Fruit fly (Drosophila melanogaster) whole organism, embryonic: Measurements from ENCODE around the gene Pka-C2.
A peak's percentile ranks its signal among the peaks of the same experiment; 100 is the strongest.

Experiments
- B-H1 ChIP-seq: fragments of 200-800 bp; sonication (Bioruptor generic); IDR thresholded peaks from 3 replicates; pipeline ENCODE4 v1.3.6; 2022; ENCODE audit warnings: missing biosample characterization, missing genetic modification characterization
- B-H2 ChIP-seq: fragments of 200-800 bp; sonication (Bioruptor generic); optimal IDR thresholded peaks from 2 replicates; lab custom pipeline; 2018; ENCODE audit warnings: missing biosample characterization, mild to moderate bottlenecking, missing genetic modification characterization
- CG1024 ChIP-seq: fragments of 200-800 bp; sonication (Bioruptor generic); IDR thresholded peaks from 2 replicates; pipeline ENCODE4 v1.3.6; 2022; ENCODE audit warnings: missing biosample characterization, missing genetic modification characterization
- CG14014 ChIP-seq: fragments of 200-800 bp; sonication (Bioruptor generic); IDR thresholded peaks from 2 replicates; pipeline ENCODE4 v1.3.6; 2022; ENCODE audit warnings: missing biosample characterization, missing genetic modification characterization
- CG14441 ChIP-seq: fragments of 200-800 bp; sonication (Bioruptor generic); IDR thresholded peaks from 2 replicates; pipeline ENCODE4 v1.3.6; 2022; ENCODE audit warnings: missing biosample characterization, missing genetic modification characterization
- CG1603 ChIP-seq: fragments of 200-800 bp; sonication (Bioruptor generic); optimal IDR thresholded peaks from 2 replicates; lab custom pipeline; 2019; ENCODE audit warnings: missing biosample characterization, mild to moderate bottlenecking, missing genetic modification characterization, moderate library complexity
- CG17359 ChIP-seq: fragments of 200-800 bp; sonication (Bioruptor generic); optimal IDR thresholded peaks from 3 replicates; lab custom pipeline; 2018; ENCODE audit warnings: missing biosample characterization, mild to moderate bottlenecking, missing genetic modification characterization, moderate library complexity
- CG18262 ChIP-seq: fragments of 200-800 bp; optimal IDR thresholded peaks from 3 replicates; lab custom pipeline; 2019; ENCODE audit warnings: missing biosample characterization, mild to moderate bottlenecking, missing genetic modification characterization, moderate library complexity
- CG2199 ChIP-seq: fragments of 200-800 bp; sonication (Bioruptor generic); IDR thresholded peaks from 3 replicates; pipeline ENCODE4 v1.3.6; 2022; ENCODE audit warnings: missing biosample characterization, missing genetic modification characterization
- CG2678 ChIP-seq: fragments of 200-800 bp; sonication (Bioruptor generic); optimal IDR thresholded peaks from 3 replicates; lab custom pipeline; 2019; ENCODE audit warnings: missing biosample characterization, mild to moderate bottlenecking, missing genetic modification characterization, moderate library complexity
- CG30431 ChIP-seq: fragments of 200-800 bp; sonication (Bioruptor generic); optimal IDR thresholded peaks from 2 replicates; lab custom pipeline; 2017; ENCODE audit warnings: missing biosample characterization, missing genetic modification characterization
- CG31388 ChIP-seq: fragments of 200-800 bp; sonication (Bioruptor generic); optimal IDR thresholded peaks from 2 replicates; lab custom pipeline; 2016; ENCODE audit warnings: missing biosample characterization, missing genetic modification characterization
- CG3407 ChIP-seq: fragments of 200-800 bp; sonication (Bioruptor generic); optimal IDR thresholded peaks from 2 replicates; lab custom pipeline; 2018; ENCODE audit warnings: missing biosample characterization, mild to moderate bottlenecking, missing genetic modification characterization
- CG3995 ChIP-seq: fragments of 200-800 bp; sonication (Bioruptor generic); optimal IDR thresholded peaks from 3 replicates; lab custom pipeline; 2016; ENCODE audit warnings: missing biosample characterization, missing genetic modification characterization
- CG4282 ChIP-seq: fragments of 200-800 bp; sonication (Bioruptor generic); optimal IDR thresholded peaks from 2 replicates; lab custom pipeline; 2016; ENCODE audit warnings: missing biosample characterization, missing genetic modification characterization
- CG4617 ChIP-seq: fragments of 200-800 bp; sonication (Bioruptor generic); optimal IDR thresholded peaks from 3 replicates; lab custom pipeline; 2016; ENCODE audit warnings: missing biosample characterization, missing genetic modification characterization, borderline replicate concordance
- CG6791 ChIP-seq: fragments of 200-800 bp; sonication (Bioruptor generic); IDR thresholded peaks from 3 replicates; pipeline ENCODE4 v1.3.6; 2022; ENCODE audit warnings: missing biosample characterization, missing genetic modification characterization; ENCODE audit not compliant: partially characterized antibody
- CG6854 ChIP-seq: fragments of 200-800 bp; sonication (Bioruptor generic); optimal IDR thresholded peaks from 3 replicates; lab custom pipeline; 2017; ENCODE audit warnings: missing biosample characterization, mild to moderate bottlenecking, missing genetic modification characterization
- CG7987 ChIP-seq: fragments of 200-800 bp; sonication (Bioruptor generic); optimal IDR thresholded peaks from 2 replicates; lab custom pipeline; 2018; ENCODE audit warnings: missing biosample characterization, mild to moderate bottlenecking, missing genetic modification characterization, moderate library complexity
- D19B ChIP-seq: fragments of 200-800 bp; sonication (Bioruptor generic); optimal IDR thresholded peaks from 2 replicates; lab custom pipeline; 2017; ENCODE audit warnings: missing biosample characterization, mild to moderate bottlenecking, missing genetic modification characterization
- Dek ChIP-seq: fragments of 200-800 bp; sonication (Bioruptor generic); optimal IDR thresholded peaks from 3 replicates; lab custom pipeline; 2019; ENCODE audit warnings: missing biosample characterization, mild to moderate bottlenecking, missing genetic modification characterization, moderate library complexity
- Doc3 ChIP-seq: fragments of 200-800 bp; sonication (Bioruptor generic); IDR thresholded peaks from 3 replicates; pipeline ENCODE4 v1.3.6; 2022; ENCODE audit warnings: missing biosample characterization, missing genetic modification characterization; ENCODE audit not compliant: partially characterized antibody
- E2f2 ChIP-seq: fragments of 200-800 bp; sonication (Bioruptor generic); IDR thresholded peaks from 2 replicates; pipeline ENCODE4 v1.3.6; 2022; ENCODE audit warnings: missing biosample characterization, missing genetic modification characterization
- Hand ChIP-seq: fragments of 200-800 bp; sonication (Bioruptor generic); optimal IDR thresholded peaks from 2 replicates; lab custom pipeline; 2017; ENCODE audit warnings: mild to moderate bottlenecking, missing biosample characterization, missing genetic modification reagents, missing genetic modification characterization
- Mes4 ChIP-seq: fragments of 200-800 bp; sonication (Bioruptor generic); optimal IDR thresholded peaks from 2 replicates; lab custom pipeline; 2016; ENCODE audit warnings: missing biosample characterization, missing genetic modification characterization
- NC2α ChIP-seq: fragments of 200-800 bp; sonication (Bioruptor generic); optimal IDR thresholded peaks from 2 replicates; lab custom pipeline; 2016; ENCODE audit warnings: missing biosample characterization, missing genetic modification characterization
- Oaz ChIP-seq: fragments of 200-800 bp; sonication (Bioruptor generic); IDR thresholded peaks from 2 replicates; pipeline ENCODE4 v1.3.6; 2022; ENCODE audit warnings: missing biosample characterization, missing genetic modification characterization
- Pdp1 ChIP-seq, 2 experiments: fragments of 200-800 bp; sonication (Bioruptor generic); optimal IDR thresholded peaks; 3 replicates each; lab custom pipeline; 2016; ENCODE audit warnings: missing biosample characterization in 2 of 2, missing genetic modification characterization in 2 of 2, mild to moderate bottlenecking in 1 of 2, moderate library complexity in 1 of 2
- Side ChIP-seq: fragments of 200-800 bp; sonication (Bioruptor generic); optimal IDR thresholded peaks from 2 replicates; lab custom pipeline; 2016; ENCODE audit warnings: missing biosample characterization, missing genetic modification characterization
- Sox100B ChIP-seq: fragments of 200-800 bp; sonication (Bioruptor generic); optimal IDR thresholded peaks from 3 replicates; lab custom pipeline; 2018; ENCODE audit warnings: missing biosample characterization, mild to moderate bottlenecking, missing genetic modification characterization
- Spps ChIP-seq: fragments of 200-800 bp; sonication (Bioruptor generic); optimal IDR thresholded peaks from 2 replicates; lab custom pipeline; 2018; ENCODE audit warnings: missing biosample characterization, mild to moderate bottlenecking, missing genetic modification characterization
- ap ChIP-seq: fragments of 200-800 bp; sonication (Bioruptor generic); IDR thresholded peaks from 2 replicates; pipeline ENCODE4 v1.3.6; 2022; ENCODE audit warnings: missing biosample characterization, missing genetic modification characterization
- az2 ChIP-seq: fragments of 200-800 bp; sonication (Bioruptor generic); optimal IDR thresholded peaks from 3 replicates; lab custom pipeline; 2016; ENCODE audit warnings: missing biosample characterization, missing genetic modification characterization
- cas ChIP-seq: fragments of 200-800 bp; sonication (Bioruptor generic); IDR thresholded peaks from 2 replicates; pipeline ENCODE4 v1.3.6; 2022; ENCODE audit warnings: missing biosample characterization, missing genetic modification characterization
- chinmo ChIP-seq: fragments of 200-800 bp; sonication (Bioruptor generic); IDR thresholded peaks from 4 replicates; pipeline ENCODE4 v1.3.6; 2022; ENCODE audit warnings: missing biosample characterization, missing genetic modification characterization; ENCODE audit not compliant: partially characterized antibody
- chm ChIP-seq: fragments of 200-800 bp; sonication (Bioruptor generic); IDR thresholded peaks from 2 replicates; pipeline ENCODE4 v1.3.6; 2022; ENCODE audit warnings: missing biosample characterization, missing genetic modification characterization
- crc ChIP-seq: fragments of 200-800 bp; sonication (Bioruptor generic); optimal IDR thresholded peaks from 2 replicates; lab custom pipeline; 2016; ENCODE audit warnings: missing biosample characterization, missing genetic modification characterization
- crp ChIP-seq, 2 experiments: fragments of 200-800 bp; sonication (Bioruptor generic); optimal IDR thresholded peaks; 2 replicates in 1 of 2; 3 replicates in 1 of 2; lab custom pipeline; 2017; ENCODE audit warnings: missing biosample characterization in 2 of 2, missing genetic modification characterization in 2 of 2, mild to moderate bottlenecking in 1 of 2, moderate library complexity in 1 of 2
- dati ChIP-seq: fragments of 200-800 bp; sonication (Bioruptor generic); IDR thresholded peaks from 2 replicates; pipeline ENCODE4 v1.3.6; 2022; ENCODE audit warnings: missing biosample characterization, missing genetic modification characterization
- dmrt99B ChIP-seq: fragments of 200-800 bp; sonication (Bioruptor generic); optimal IDR thresholded peaks from 2 replicates; lab custom pipeline; 2018; ENCODE audit warnings: missing biosample characterization, mild to moderate bottlenecking, missing genetic modification characterization, moderate library complexity
- dysf ChIP-seq: fragments of 200-800 bp; sonication (Bioruptor generic); IDR thresholded peaks from 3 replicates; pipeline ENCODE4 v1.3.6; 2022; ENCODE audit warnings: missing biosample characterization, missing genetic modification characterization
- ems ChIP-seq: fragments of 200-800 bp; sonication (Bioruptor generic); optimal IDR thresholded peaks from 3 replicates; lab custom pipeline; 2016; ENCODE audit warnings: missing biosample characterization, missing genetic modification characterization
- gsb-n ChIP-seq: fragments of 200-800 bp; sonication (Bioruptor generic); optimal IDR thresholded peaks from 3 replicates; lab custom pipeline; 2018; ENCODE audit warnings: missing biosample characterization, mild to moderate bottlenecking, missing genetic modification characterization
- hb ChIP-seq: fragments of 200-800 bp; sonication (Bioruptor generic); IDR thresholded peaks from 3 replicates; pipeline ENCODE4 v1.3.6; 2022; ENCODE audit warnings: missing biosample characterization, missing genetic modification characterization; ENCODE audit not compliant: partially characterized antibody
- ind ChIP-seq: fragments of 200-800 bp; sonication (Bioruptor generic); optimal IDR thresholded peaks from 3 replicates; lab custom pipeline; 2016; ENCODE audit warnings: missing biosample characterization, missing genetic modification characterization
- oc ChIP-seq: fragments of 200-800 bp; sonication (Bioruptor generic); optimal IDR thresholded peaks from 2 replicates; lab custom pipeline; 2018; ENCODE audit warnings: missing biosample characterization, mild to moderate bottlenecking, missing genetic modification characterization, moderate library complexity
- p53 ChIP-seq: fragments of 200-800 bp; sonication (Bioruptor generic); optimal IDR thresholded peaks from 2 replicates; lab custom pipeline; 2016; ENCODE audit warnings: missing biosample characterization, missing genetic modification characterization
- row ChIP-seq: fragments of 200-800 bp; sonication (Bioruptor generic); IDR thresholded peaks from 3 replicates; pipeline ENCODE4 v1.3.6; 2022; ENCODE audit warnings: missing biosample characterization, missing genetic modification characterization
- sens ChIP-seq: fragments of 200-800 bp; sonication (Bioruptor generic); peaks from one replicate; lab custom pipeline; 2016; ENCODE audit warnings: missing biosample characterization, missing genetic modification characterization
- tx ChIP-seq: fragments of 200-800 bp; sonication (Bioruptor generic); optimal IDR thresholded peaks from 2 replicates; lab custom pipeline; 2016; ENCODE audit warnings: missing biosample characterization, missing genetic modification characterization
- vfl ChIP-seq: fragments of 200-800 bp; sonication (Bioruptor generic); optimal IDR thresholded peaks from 2 replicates; lab custom pipeline; 2016; ENCODE audit warnings: missing biosample characterization, missing genetic modification characterization
- yki ChIP-seq: fragments of >200 bp; optimal IDR thresholded peaks from 3 replicates; lab custom pipeline; 2018

The Pka-C2 gene

DNA sequence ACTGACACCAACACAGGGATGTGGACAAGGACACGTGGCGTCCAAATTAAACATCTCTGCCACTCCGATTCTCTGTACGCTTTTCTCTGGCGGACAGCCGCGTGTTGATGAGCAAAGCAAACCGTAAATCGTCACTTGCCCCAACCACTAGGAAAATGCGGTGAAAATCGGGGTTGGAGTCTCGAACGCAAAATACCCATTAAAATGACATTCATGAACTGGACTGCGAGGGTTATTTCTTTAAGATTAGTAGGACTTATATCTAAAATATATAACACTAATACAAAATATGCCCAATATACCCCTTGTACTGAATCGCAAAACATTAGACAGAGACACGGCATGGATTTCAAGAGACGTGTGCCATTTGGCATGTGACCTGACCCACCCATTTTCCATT, 21.5 kb upstream of the Pka-C2 start (continued):
- TF ChIP-seq row (GFP tag; lab: Robert Waterston, UW), result peak; percentile 71
- no peak for TF ChIP-seq cas (GFP tag; lab: Robert Waterston, UW)
- peak; percentile 3 for TF ChIP-seq ind (GFP tag; lab: Kevin White, UChicago)
- TF ChIP-seq ems, result no peak
- no peak for TF ChIP-seq Mes4 (GFP tag; lab: Kevin White, UChicago)
- TF ChIP-seq CG17359 (tag; lab: Kevin White, UChicago), result peak; percentile 45
- peak; percentile 32 for TF ChIP-seq CG3407 (GFP tag; lab: Kevin White, UChicago)
- TF ChIP-seq CG1603 (tag; lab: Kevin White, UChicago), result peak; percentile 62
- TF ChIP-seq Oaz (GFP tag; lab: Robert Waterston, UW), result 0 out of 2 replicates have a peak, but pooled peaks have one; percentile 24
- TF ChIP-seq NC2α (GFP tag; lab: Kevin White, UChicago), result no peak
- no peak for TF ChIP-seq crp (GFP tag; optimal IDR thresholded peaks at IDR 0.05; lab: Kevin White, UChicago)
- TF ChIP-seq CG4282 (GFP tag; lab: Kevin White, UChicago), result no peak
- TF ChIP-seq CG7987 (GFP tag; lab: Kevin White, UChicago), result no peak
- no peak for TF ChIP-seq Sox100B (GFP tag; lab: Kevin White, UChicago)
- TF ChIP-seq dati, result 0 out of 2 replicates have a peak, but pooled peaks have one; percentile 22
- no peak for TF ChIP-seq CG14441 (GFP tag; lab: Robert Waterston, UW)
- peak; percentile 31 for TF ChIP-seq gsb-n (tag; lab: Kevin White, UChicago)
- no peak for TF ChIP-seq CG6791 (GFP tag; lab: Robert Waterston, UW)
- TF ChIP-seq CG2678 (tag; lab: Kevin White, UChicago), result peak; percentile 33
- TF ChIP-seq Side, result no peak
- no peak for TF ChIP-seq tx (GFP tag; lab: Kevin White, UChicago)
- no peak for TF ChIP-seq Hand (GFP tag; lab: Kevin White, UChicago)
- TF ChIP-seq CG6854 (GFP tag; lab: Kevin White, UChicago), result no peak
- no peak for TF ChIP-seq CG3995
- peak; percentile 45 for TF ChIP-seq oc (tag; lab: Kevin White, UChicago)
- TF ChIP-seq yki, result no peak
- no peak for TF ChIP-seq crc (GFP tag; lab: Kevin White, UChicago)
- no peak for TF ChIP-seq B-H2 (GFP tag; lab: Kevin White, UChicago)
- TF ChIP-seq dysf (GFP tag; lab: Robert Waterston, UW), result 0 out of 3 replicates have a peak, but pooled peaks have one; percentile 35
- no peak for TF ChIP-seq CG14014
- TF ChIP-seq dmrt99B, result peak; percentile 48
- no peak for TF ChIP-seq Doc3
- 0 out of 3 replicates have a peak, but pooled peaks have one; percentile 13 for TF ChIP-seq B-H1
- TF ChIP-seq vfl, result no peak
- no peak for TF ChIP-seq CG2199
- peak; percentile 42 for TF ChIP-seq CG18262
- TF ChIP-seq Dek (tag; lab: Kevin White, UChicago), result no peak
- TF ChIP-seq CG30431 (GFP tag; lab: Kevin White, UChicago), result no peak
- TF ChIP-seq Spps (tag; lab: Kevin White, UChicago), result no peak
- no peak for TF ChIP-seq E2f2 (GFP tag; lab: Robert Waterston, UW)
- TF ChIP-seq p53 (GFP tag; lab: Kevin White, UChicago), result no peak
- TF ChIP-seq ap (GFP tag; lab: Robert Waterston, UW), result 0 out of 2 replicates have a peak, but pooled peaks have one; percentile 43
- TF ChIP-seq chinmo (GFP tag; lab: Robert Waterston, UW), result no peak
- TF ChIP-seq CG31388 (GFP tag; lab: Kevin White, UChicago), result no peak
- TF ChIP-seq az2 (GFP tag; lab: Kevin White, UChicago), result peak; percentile 3
- no peak for TF ChIP-seq CG4617 (GFP tag; lab: Kevin White, UChicago)
- peak; percentile 77 for TF ChIP-seq sens (GFP tag; lab: Kevin White, UChicago)
- TF ChIP-seq CG1024 (GFP tag; lab: Robert Waterston, UW), result no peak
- no peak for TF ChIP-seq hb (GFP tag; lab: Robert Waterston, UW)
- TF ChIP-seq Pdp1 (GFP tag; optimal IDR thresholded peaks at IDR 0.05; lab: Kevin White, UChicago), result no peak
- TF ChIP-seq D19B (GFP tag; lab: Kevin White, UChicago), result peak; percentile 73
- no peak for TF ChIP-seq chm (GFP tag; lab: Robert Waterston, UW)
